Fruit fly (Drosophila melanogaster) whole organism, embryonic: ENCODE results near the gene CG11670.
A peak's percentile ranks its signal among the peaks of the same experiment; 100 is the strongest.

ENCODE experiments used
- BEAF-32 ChIP-seq: fragments of 200-800 bp; sonication (Bioruptor generic); optimal IDR thresholded peaks from 3 replicates; lab custom pipeline; 2017; ENCODE audit warnings: missing biosample characterization, missing genetic modification characterization, mild to moderate bottlenecking, moderate library complexity, missing genetic modification reagents
- CG1529 ChIP-seq: fragments of 200-800 bp; sonication (Bioruptor generic); optimal IDR thresholded peaks from 3 replicates; lab custom pipeline; 2018; ENCODE audit warnings: missing biosample characterization, missing genetic modification characterization
- CG15479 ChIP-seq: fragments of 200-800 bp; sonication (Bioruptor generic); optimal IDR thresholded peaks from 3 replicates; lab custom pipeline; 2019; ENCODE audit warnings: missing biosample characterization, mild to moderate bottlenecking, missing genetic modification characterization, moderate library complexity
- CG16863 ChIP-seq: fragments of 200-800 bp; sonication (Bioruptor generic); optimal IDR thresholded peaks from 3 replicates; lab custom pipeline; 2016; ENCODE audit warnings: missing biosample characterization, missing genetic modification characterization
- CG17328 ChIP-seq: fragments of 200-800 bp; sonication (Bioruptor generic); IDR thresholded peaks from 2 replicates; pipeline ENCODE4 v1.3.6; 2022; ENCODE audit warnings: missing biosample characterization, missing genetic modification characterization
- CG17361 ChIP-seq: fragments of 200-800 bp; sonication (Bioruptor generic); IDR thresholded peaks from 3 replicates; pipeline ENCODE4 v1.3.6; 2022; ENCODE audit warnings: missing biosample characterization, missing genetic modification characterization
- CG17829 ChIP-seq: fragments of 200-800 bp; optimal IDR thresholded peaks from 2 replicates; lab custom pipeline; 2019; ENCODE audit warnings: missing biosample characterization, mild to moderate bottlenecking, missing genetic modification characterization, moderate library complexity
- CG2116 ChIP-seq: fragments of 200-800 bp; sonication (Bioruptor generic); optimal IDR thresholded peaks from 3 replicates; lab custom pipeline; 2018; ENCODE audit warnings: missing biosample characterization, mild to moderate bottlenecking, missing genetic modification characterization
- CG30431 ChIP-seq: fragments of 200-800 bp; sonication (Bioruptor generic); optimal IDR thresholded peaks from 2 replicates; lab custom pipeline; 2017; ENCODE audit warnings: missing biosample characterization, missing genetic modification characterization
- CG4360 ChIP-seq: fragments of 200-800 bp; sonication (Bioruptor generic); IDR thresholded peaks from 2 replicates; pipeline ENCODE4 v1.3.6; 2022; ENCODE audit warnings: missing biosample characterization, missing genetic modification characterization
- CG4707 ChIP-seq: fragments of 200-800 bp; sonication (Bioruptor generic); optimal IDR thresholded peaks from 2 replicates; lab custom pipeline; 2018; ENCODE audit warnings: missing biosample characterization, mild to moderate bottlenecking, missing genetic modification characterization, moderate library complexity
- CG7987 ChIP-seq: fragments of 200-800 bp; sonication (Bioruptor generic); optimal IDR thresholded peaks from 2 replicates; lab custom pipeline; 2018; ENCODE audit warnings: missing biosample characterization, mild to moderate bottlenecking, missing genetic modification characterization, moderate library complexity
- CG8478 ChIP-seq: fragments of >200 bp; optimal IDR thresholded peaks from 2 replicates; lab custom pipeline; 2018
- CoRest ChIP-seq: fragments of 200-800 bp; sonication (Bioruptor generic); optimal IDR thresholded peaks from 3 replicates; lab custom pipeline; 2018; ENCODE audit warnings: missing biosample characterization, mild to moderate bottlenecking, missing genetic modification characterization, moderate library complexity
- Dfd ChIP-seq, 2 experiments: fragments of >200 bp; optimal IDR thresholded peaks; 2 replicates each; lab custom pipeline; 2017; ENCODE audit warnings: missing biosample characterization in 2 of 2, missing genetic modification characterization in 2 of 2
- Ets65A ChIP-seq: fragments of 200-800 bp; sonication (Bioruptor generic); peaks from one replicate; lab custom pipeline; 2016; ENCODE audit warnings: missing biosample characterization, missing genetic modification characterization
- Gsc ChIP-seq: fragments of 200-800 bp; sonication (Bioruptor generic); IDR thresholded peaks from 2 replicates; pipeline ENCODE4 v1.3.6; 2022; ENCODE audit warnings: missing biosample characterization, missing genetic modification characterization
- Hey ChIP-seq: fragments of 200-800 bp; sonication (Bioruptor generic); optimal IDR thresholded peaks from 3 replicates; lab custom pipeline; 2018; ENCODE audit warnings: missing biosample characterization, mild to moderate bottlenecking, missing genetic modification characterization
- Hr78 ChIP-seq, 2 experiments: fragments of 200-800 bp in 1 of 2; fragments of >200 bp in 1 of 2; sonication (Bioruptor generic) in 1 of 2; optimal IDR thresholded peaks; 2 replicates each; lab custom pipeline; 2017 to 2019; ENCODE audit warnings: missing biosample characterization in 2 of 2, missing genetic modification characterization in 2 of 2, mild to moderate bottlenecking in 1 of 2, moderate library complexity in 1 of 2
- Nf-YB ChIP-seq: fragments of 200-800 bp; sonication (Bioruptor generic); optimal IDR thresholded peaks from 3 replicates; lab custom pipeline; 2019; ENCODE audit warnings: missing biosample characterization, mild to moderate bottlenecking, missing genetic modification characterization, moderate library complexity
- Nf-YC ChIP-seq: fragments of 200-800 bp; optimal IDR thresholded peaks from 3 replicates; lab custom pipeline; 2019; ENCODE audit warnings: missing biosample characterization, mild to moderate bottlenecking, missing genetic modification characterization, moderate library complexity
- Opbp ChIP-seq: fragments of 200-800 bp; sonication (Bioruptor generic); IDR thresholded peaks from 3 replicates; pipeline ENCODE4 v1.3.6; 2022; ENCODE audit warnings: missing biosample characterization, missing genetic modification characterization; ENCODE audit not compliant: partially characterized antibody
- Pdp1 ChIP-seq, 2 experiments: fragments of 200-800 bp; sonication (Bioruptor generic); optimal IDR thresholded peaks; 3 replicates each; lab custom pipeline; 2016; ENCODE audit warnings: missing biosample characterization in 2 of 2, missing genetic modification characterization in 2 of 2, mild to moderate bottlenecking in 1 of 2, moderate library complexity in 1 of 2
- Poxn ChIP-seq: fragments of 200-800 bp; sonication (Bioruptor generic); IDR thresholded peaks from 2 replicates; pipeline ENCODE4 v1.3.6; 2022; ENCODE audit warnings: missing biosample characterization, missing genetic modification characterization
- Rfx ChIP-seq: fragments of 200-800 bp; sonication (Bioruptor generic); IDR thresholded peaks from 2 replicates; pipeline ENCODE4 v1.3.6; 2022; ENCODE audit warnings: missing biosample characterization, missing genetic modification characterization
- Stat92E ChIP-seq, 3 experiments: fragments of >200 bp in 2 of 3; fragments of 200-800 bp in 1 of 3; sonication (Bioruptor generic) in 1 of 3; optimal IDR thresholded peaks; 2 replicates each; lab custom pipeline; 2017 to 2019; ENCODE audit warnings: missing biosample characterization in 3 of 3, missing genetic modification characterization in 3 of 3, mild to moderate bottlenecking in 1 of 3, moderate library complexity in 1 of 3
- ac ChIP-seq: fragments of 200-800 bp; sonication (Bioruptor generic); optimal IDR thresholded peaks from 3 replicates; lab custom pipeline; 2017; ENCODE audit warnings: missing biosample characterization, mild to moderate bottlenecking, missing genetic modification characterization
- br ChIP-seq: fragments of >200 bp; optimal IDR thresholded peaks from 2 replicates; lab custom pipeline; 2017
- cad ChIP-seq: fragments of >200 bp; optimal IDR thresholded peaks from 2 replicates; lab custom pipeline; 2017; ENCODE audit warnings: missing biosample characterization, missing genetic modification characterization
- gfzf ChIP-seq: fragments of 200-800 bp; sonication (Bioruptor generic); optimal IDR thresholded peaks from 2 replicates; lab custom pipeline; 2016; ENCODE audit warnings: missing biosample characterization, mild to moderate bottlenecking, missing genetic modification characterization, moderate library complexity
- gsb ChIP-seq: fragments of 200-800 bp; sonication (Bioruptor generic); IDR thresholded peaks from 2 replicates; pipeline ENCODE4 v1.3.6; 2022; ENCODE audit warnings: missing biosample characterization, missing genetic modification characterization
- kni ChIP-seq: fragments of 200-800 bp; sonication (Bioruptor generic); optimal IDR thresholded peaks from 3 replicates; lab custom pipeline; 2017; ENCODE audit warnings: mild to moderate bottlenecking, missing biosample characterization, missing genetic modification reagents, missing genetic modification characterization
- knrl ChIP-seq: fragments of 200-800 bp; sonication (Bioruptor generic); IDR thresholded peaks from 3 replicates; pipeline ENCODE4 v1.3.6; 2022; ENCODE audit warnings: missing biosample characterization, missing genetic modification characterization; ENCODE audit not compliant: partially characterized antibody
- odd ChIP-seq: fragments of 200-800 bp; sonication (Bioruptor generic); optimal IDR thresholded peaks from 2 replicates; lab custom pipeline; 2017; ENCODE audit warnings: missing biosample characterization, mild to moderate bottlenecking, missing genetic modification characterization
- pan ChIP-seq, 4 experiments: fragments of >200 bp in 3 of 4; fragments of 200-800 bp in 1 of 4; sonication (Bioruptor generic) in 1 of 4; optimal IDR thresholded peaks in 3 of 4; IDR thresholded peaks in 1 of 4; 2 replicates each; pipeline versions ENCODE4 v1.3.6 to Lab custom; 2017 to 2022; ENCODE audit warnings: missing biosample characterization in 2 of 4, missing genetic modification characterization in 2 of 4, mixed read lengths in 1 of 4
- peb ChIP-seq: fragments of 200-800 bp; sonication (Bioruptor generic); IDR thresholded peaks from 2 replicates; pipeline ENCODE4 v1.3.6; 2022; ENCODE audit warnings: missing biosample characterization, missing genetic modification characterization
- phol ChIP-seq: fragments of 200-800 bp; sonication (Bioruptor generic); optimal IDR thresholded peaks from 3 replicates; lab custom pipeline; 2018; ENCODE audit warnings: missing biosample characterization, mild to moderate bottlenecking, missing genetic modification characterization, moderate library complexity
- pnt ChIP-seq: fragments of 200-800 bp; sonication (Bioruptor generic); optimal IDR thresholded peaks from 3 replicates; lab custom pipeline; 2016; ENCODE audit warnings: missing biosample characterization, missing genetic modification characterization
- prd ChIP-seq, 3 experiments: fragments of >200 bp in 2 of 3; fragments of 200-800 bp in 1 of 3; sonication (Bioruptor generic) in 1 of 3; optimal IDR thresholded peaks in 2 of 3; IDR thresholded peaks in 1 of 3; 2 replicates in 2 of 3; 3 replicates in 1 of 3; pipeline versions ENCODE4 v1.3.6 to Lab custom; 2017 to 2022; ENCODE audit warnings: missing biosample characterization in 1 of 3, missing genetic modification characterization in 1 of 3
- pros ChIP-seq: fragments of 200-800 bp; sonication (Bioruptor generic); optimal IDR thresholded peaks from 3 replicates; lab custom pipeline; 2019; ENCODE audit warnings: missing biosample characterization, mild to moderate bottlenecking, missing genetic modification characterization, moderate library complexity
- row ChIP-seq: fragments of 200-800 bp; sonication (Bioruptor generic); IDR thresholded peaks from 3 replicates; pipeline ENCODE4 v1.3.6; 2022; ENCODE audit warnings: missing biosample characterization, missing genetic modification characterization
- sim ChIP-seq: fragments of 200-800 bp; sonication (Bioruptor generic); IDR thresholded peaks from 2 replicates; pipeline ENCODE4 v1.3.6; 2022; ENCODE audit warnings: missing biosample characterization, missing genetic modification characterization
- sna ChIP-seq: fragments of 200-800 bp; sonication (Bioruptor generic); IDR thresholded peaks from 2 replicates; pipeline ENCODE4 v1.3.6; 2022; ENCODE audit warnings: missing biosample characterization, missing genetic modification characterization; ENCODE audit not compliant: partially characterized antibody
- zfh1 ChIP-seq: fragments of 200-800 bp; sonication (Bioruptor generic); IDR thresholded peaks from 3 replicates; pipeline ENCODE4 v1.3.6; 2022; ENCODE audit warnings: missing biosample characterization, missing genetic modification characterization

The CG11670 gene

dm6 chr3R:13057121-13057805, 15.4 kb downstream of the CG11670 start, which contains the start of gene sim (continued):
- TF ChIP-seq Opbp (GFP tag; lab: Robert Waterston, UW) (0 out of 3 replicates have a peak, but pooled peaks have one; percentile 31), Nf-YB (GFP tag; lab: Kevin White, UChicago) (peak; percentile 94), CG30431 (no peak), Gsc (GFP tag; lab: Robert Waterston, UW) (no peak), kni (GFP tag; lab: Kevin White, UChicago) (peak; percentile 16), CG17328 (0 out of 2 replicates have a peak, but pooled peaks have one; percentile 24), gsb (GFP tag; lab: Robert Waterston, UW) (peak; percentile 32; the same call in 1 of the 2 replicates), br (lab: Kevin White, UChicago) (no peak), odd (GFP tag; lab: Kevin White, UChicago) (no peak), gfzf (no peak)

- TF ChIP-seq CG8478 (lab: Kevin White, UChicago), result peak; percentile 100
- peak; percentile 10 for TF ChIP-seq CG2116
- peak in 1 of 2 experiments; percentile 78 for TF ChIP-seq Dfd (GFP tag; optimal IDR thresholded peaks at IDR 0.05; lab: Kevin White, UChicago)
- no peak for TF ChIP-seq sim (GFP tag; lab: Robert Waterston, UW)
- 0 out of 3 replicates have a peak, but pooled peaks have one; percentile 23 for TF ChIP-seq CG17361 (GFP tag; lab: Robert Waterston, UW)
- no peak for TF ChIP-seq ac (GFP tag; lab: Kevin White, UChicago)
- TF ChIP-seq Poxn (GFP tag; lab: Robert Waterston, UW), result no peak
- TF ChIP-seq CG16863 (GFP tag; lab: Kevin White, UChicago), result peak; percentile 26
- TF ChIP-seq CG1529, result no peak
- peak; percentile 90 for TF ChIP-seq Ets65A (GFP tag; lab: Kevin White, UChicago)
- peak; percentile 83 for TF ChIP-seq CoRest (tag; lab: Kevin White, UChicago)
- peak; percentile 7 for TF ChIP-seq Hey (tag; lab: Kevin White, UChicago)
- TF ChIP-seq BEAF-32, result no peak
- TF ChIP-seq Hr78 (GFP tag; optimal IDR thresholded peaks at IDR 0.05; lab: Kevin White, UChicago), result peak in 1 of 2 experiments; percentile 63
- TF ChIP-seq Opbp (GFP tag; lab: Robert Waterston, UW), result peak; percentile 44; the same call in 1 of the 3 replicates
- TF ChIP-seq CG4360 (GFP tag; lab: Robert Waterston, UW), result peak; percentile 84
- no peak for TF ChIP-seq CG4707
- 0 out of 2 replicates have a peak, but pooled peaks have one; percentile 29 for TF ChIP-seq peb (GFP tag; lab: Robert Waterston, UW)
- TF ChIP-seq pros (GFP tag; lab: Kevin White, UChicago), result peak; percentile 26
- peak; percentile 95 for TF ChIP-seq CG15479 (GFP tag; lab: Kevin White, UChicago)
- 0 out of 3 replicates have a peak, but pooled peaks have one; percentile 33 for TF ChIP-seq zfh1 (GFP tag; lab: Robert Waterston, UW)
- no peak for TF ChIP-seq pan (optimal IDR thresholded peaks at IDR 0.05; lab: Kevin White, UChicago)
- peak in 1 of 2 experiments; percentile 22 for TF ChIP-seq pan (GFP tag; optimal IDR thresholded peaks at IDR 0.05 in 1 of 2, IDR thresholded peaks at IDR 0.05 in 1 of 2)
- TF ChIP-seq Pdp1 (GFP tag; optimal IDR thresholded peaks at IDR 0.05; lab: Kevin White, UChicago), result peak in 1 of 2 experiments; percentile 44
- no peak for TF ChIP-seq prd (optimal IDR thresholded peaks at IDR 0.05; lab: Kevin White, UChicago)
- peak; percentile 36; the same call in 2 of the 3 replicates for TF ChIP-seq prd (GFP tag; IDR thresholded peaks at IDR 0.05; lab: Robert Waterston, UW)
- 0 out of 2 replicates have a peak, but pooled peaks have one; percentile 52 for TF ChIP-seq sna (GFP tag; lab: Robert Waterston, UW)
- TF ChIP-seq Nf-YC (tag; lab: Kevin White, UChicago), result peak; percentile 100
- peak in 2 of 3 experiments; percentile 38 to 67 for TF ChIP-seq Stat92E (GFP tag; optimal IDR thresholded peaks at IDR 0.05; lab: Kevin White, UChicago)
- TF ChIP-seq CG17829 (tag; lab: Kevin White, UChicago), result peak; percentile 28
- peak; percentile 43; the same call in 2 of the 3 replicates for TF ChIP-seq knrl (GFP tag; lab: Robert Waterston, UW)
- peak; percentile 73 for TF ChIP-seq row
- no peak for TF ChIP-seq pnt
- TF ChIP-seq Rfx, result no peak
- TF ChIP-seq cad (GFP tag; lab: Kevin White, UChicago), result no peak
- peak; percentile 34 for TF ChIP-seq phol (tag; lab: Kevin White, UChicago)
- TF ChIP-seq CG7987 (GFP tag; lab: Kevin White, UChicago), result peak; percentile 20
Measured at dm6 chr3R:13063746-13064592, 22.1 kb downstream of the CG11670 start.
